Worm (Caenorhabditis elegans): Measurements from ENCODE around the gene aqp-4.

ce11 chrV:9702755-9703154 is 34.6 kb upstream of the aqp-4 start, which contains the start of gene xbx-6:
- TF ChIP-seq tbx-11 (GFP tag; IDR thresholded peaks at IDR 0.05) (no peak), ama-1 (optimal IDR thresholded peaks at IDR 0.05) (no peak), tbx-37 (GFP tag; conservative IDR thresholded peaks at IDR 0.05) (no peak), hmbx-1 (tag; optimal IDR thresholded peaks at IDR 0.05) (no peak), flt-1 (GFP tag; IDR thresholded peaks at IDR 0.05) (no peak), ceh-36 (tag; optimal IDR thresholded peaks at IDR 0.05) (no peak), hnd-1 (tag; optimal IDR thresholded peaks at IDR 0.05) (no peak), ceh-13 (GFP tag; optimal IDR thresholded peaks at IDR 0.05) (no peak), scrt-1 (GFP tag; IDR thresholded peaks at IDR 0.05) (no peak), hmg-4 (GFP tag; optimal IDR thresholded peaks at IDR 0.05) (no peak), sea-1 (GFP tag; conservative IDR thresholded peaks at IDR 0.05) (no peak)

Measured in whole organism, early embryonic.